Fruit fly (Drosophila melanogaster) whole organism, embryonic: Measurements from ENCODE around the gene Sry-alpha.

Experiments used
- Antp ChIP-seq: fragments of 200-800 bp; sonication (Bioruptor generic); optimal IDR thresholded peaks from 3 replicates; lab custom pipeline; 2016; ENCODE audit warnings: missing biosample characterization, missing genetic modification characterization
- Asciz ChIP-seq: fragments of 200-800 bp; sonication (Bioruptor generic); optimal IDR thresholded peaks from 2 replicates; lab custom pipeline; 2017; ENCODE audit warnings: missing biosample characterization, mild to moderate bottlenecking, missing genetic modification characterization, missing genetic modification reagents
- B-H1 ChIP-seq: fragments of 200-800 bp; sonication (Bioruptor generic); IDR thresholded peaks from 3 replicates; pipeline ENCODE4 v1.3.6; 2022; ENCODE audit warnings: missing biosample characterization, missing genetic modification characterization
- Blimp-1 ChIP-seq: fragments of 200-800 bp; sonication (Bioruptor generic); optimal IDR thresholded peaks from 3 replicates; lab custom pipeline; 2018; ENCODE audit warnings: missing biosample characterization, missing genetic modification characterization, mild to moderate bottlenecking, moderate library complexity, missing genetic modification reagents
- CG10979 ChIP-seq: fragments of 200-800 bp; sonication (Bioruptor generic); optimal IDR thresholded peaks from 2 replicates; lab custom pipeline; 2018; ENCODE audit warnings: missing biosample characterization, mild to moderate bottlenecking, missing genetic modification characterization, moderate library complexity
- CG11093 ChIP-seq: fragments of 200-800 bp; sonication (Bioruptor generic); IDR thresholded peaks from 3 replicates; pipeline ENCODE4 v1.3.6; 2022; ENCODE audit warnings: missing biosample characterization, missing genetic modification characterization
- CG11560 ChIP-seq: fragments of 200-800 bp; sonication (Bioruptor generic); IDR thresholded peaks from 3 replicates; pipeline ENCODE4 v1.3.6; 2022; ENCODE audit warnings: missing biosample characterization, missing genetic modification characterization
- CG13123 ChIP-seq: fragments of 200-800 bp; sonication (Bioruptor generic); optimal IDR thresholded peaks from 2 replicates; lab custom pipeline; 2016; ENCODE audit warnings: missing biosample characterization, missing genetic modification characterization
- CG13287 ChIP-seq: fragments of 200-800 bp; sonication (Bioruptor generic); IDR thresholded peaks from 2 replicates; pipeline ENCODE4 v1.3.6; 2022; ENCODE audit warnings: missing biosample characterization, missing genetic modification characterization; ENCODE audit not compliant: partially characterized antibody
- CG14860 ChIP-seq: fragments of 200-800 bp; sonication (Bioruptor generic); IDR thresholded peaks from 3 replicates; pipeline ENCODE4 v1.3.6; 2022; ENCODE audit warnings: missing biosample characterization, missing genetic modification characterization; ENCODE audit not compliant: partially characterized antibody
- CG1603 ChIP-seq: fragments of 200-800 bp; sonication (Bioruptor generic); optimal IDR thresholded peaks from 2 replicates; lab custom pipeline; 2019; ENCODE audit warnings: missing biosample characterization, mild to moderate bottlenecking, missing genetic modification characterization, moderate library complexity
- CG17328 ChIP-seq: fragments of 200-800 bp; sonication (Bioruptor generic); IDR thresholded peaks from 2 replicates; pipeline ENCODE4 v1.3.6; 2022; ENCODE audit warnings: missing biosample characterization, missing genetic modification characterization
- CG2120 ChIP-seq: fragments of 200-800 bp; sonication (Bioruptor generic); optimal IDR thresholded peaks from 3 replicates; lab custom pipeline; 2016; ENCODE audit warnings: missing biosample characterization, missing genetic modification characterization
- CG30020 ChIP-seq: fragments of 200-800 bp; optimal IDR thresholded peaks from 2 replicates; lab custom pipeline; 2019; ENCODE audit warnings: missing biosample characterization, mild to moderate bottlenecking, missing genetic modification characterization, moderate library complexity
- CG5245 ChIP-seq: fragments of 200-800 bp; sonication (Bioruptor generic); optimal IDR thresholded peaks from 3 replicates; lab custom pipeline; 2016; ENCODE audit warnings: missing biosample characterization, missing genetic modification characterization
- CG6175 ChIP-seq: fragments of 200-800 bp; sonication (Bioruptor generic); IDR thresholded peaks from 3 replicates; pipeline ENCODE4 v1.3.6; 2022; ENCODE audit warnings: missing biosample characterization, missing genetic modification characterization
- CG6689 ChIP-seq: fragments of 200-800 bp; sonication (Bioruptor generic); IDR thresholded peaks from 2 replicates; pipeline ENCODE4 v1.3.6; 2022; ENCODE audit warnings: missing biosample characterization, missing genetic modification characterization
- CG7987 ChIP-seq: fragments of 200-800 bp; sonication (Bioruptor generic); optimal IDR thresholded peaks from 2 replicates; lab custom pipeline; 2018; ENCODE audit warnings: missing biosample characterization, mild to moderate bottlenecking, missing genetic modification characterization, moderate library complexity
- CG8290 ChIP-seq, 3 experiments: fragments of 200-800 bp; sonication (Bioruptor generic); optimal IDR thresholded peaks; 2 replicates each; lab custom pipeline; 2016 to 2019; ENCODE audit warnings: missing biosample characterization in 3 of 3, missing genetic modification characterization in 3 of 3, mild to moderate bottlenecking in 2 of 3, moderate library complexity in 1 of 3
- CG8359 ChIP-seq: fragments of 200-800 bp; sonication (Bioruptor generic); optimal IDR thresholded peaks from 2 replicates; lab custom pipeline; 2017; ENCODE audit warnings: missing biosample characterization, mild to moderate bottlenecking, missing genetic modification characterization, borderline replicate concordance
- CG9609 ChIP-seq: fragments of 200-800 bp; sonication (Bioruptor generic); optimal IDR thresholded peaks from 3 replicates; lab custom pipeline; 2016; ENCODE audit warnings: missing biosample characterization, missing genetic modification characterization
- Drgx ChIP-seq: fragments of 200-800 bp; sonication (Bioruptor generic); IDR thresholded peaks from 2 replicates; pipeline ENCODE4 v1.3.6; 2022; ENCODE audit warnings: missing biosample characterization, missing genetic modification characterization
- E2f1 ChIP-seq: fragments of 200-800 bp; sonication (Bioruptor generic); IDR thresholded peaks from 2 replicates; pipeline ENCODE4 v1.3.6; 2022; ENCODE audit warnings: missing biosample characterization, missing genetic modification characterization
- E2f2 ChIP-seq: fragments of 200-800 bp; sonication (Bioruptor generic); IDR thresholded peaks from 2 replicates; pipeline ENCODE4 v1.3.6; 2022; ENCODE audit warnings: missing biosample characterization, missing genetic modification characterization
- Ets65A ChIP-seq: fragments of 200-800 bp; sonication (Bioruptor generic); peaks from one replicate; lab custom pipeline; 2016; ENCODE audit warnings: missing biosample characterization, missing genetic modification characterization
- Ets97D ChIP-seq: fragments of 200-800 bp; sonication (Bioruptor generic); optimal IDR thresholded peaks from 3 replicates; lab custom pipeline; 2016; ENCODE audit warnings: missing biosample characterization, missing genetic modification characterization
- Gsc ChIP-seq: fragments of 200-800 bp; sonication (Bioruptor generic); IDR thresholded peaks from 2 replicates; pipeline ENCODE4 v1.3.6; 2022; ENCODE audit warnings: missing biosample characterization, missing genetic modification characterization
- Gug ChIP-seq: fragments of 200-800 bp; sonication (Bioruptor generic); IDR thresholded peaks from 4 replicates; pipeline ENCODE4 v1.3.6; 2022; ENCODE audit warnings: missing biosample characterization, missing genetic modification characterization
- HLH4C ChIP-seq: fragments of 200-800 bp; sonication (Bioruptor generic); IDR thresholded peaks from 3 replicates; pipeline ENCODE4 v1.3.6; 2022; ENCODE audit warnings: missing biosample characterization, missing genetic modification characterization; ENCODE audit not compliant: partially characterized antibody
- HLH54F ChIP-seq: fragments of 200-800 bp; sonication (Bioruptor generic); optimal IDR thresholded peaks from 3 replicates; lab custom pipeline; 2016; ENCODE audit warnings: missing biosample characterization, missing genetic modification characterization
- Mad ChIP-seq: fragments of 200-800 bp; sonication (Bioruptor generic); optimal IDR thresholded peaks from 2 replicates; lab custom pipeline; 2016; ENCODE audit warnings: missing biosample characterization, missing genetic modification characterization
- NC2α ChIP-seq: fragments of 200-800 bp; sonication (Bioruptor generic); optimal IDR thresholded peaks from 2 replicates; lab custom pipeline; 2016; ENCODE audit warnings: missing biosample characterization, missing genetic modification characterization
- NfI ChIP-seq: fragments of 200-800 bp; sonication (Bioruptor generic); optimal IDR thresholded peaks from 3 replicates; lab custom pipeline; 2018; ENCODE audit warnings: missing biosample characterization, mild to moderate bottlenecking, missing genetic modification characterization, moderate library complexity
- Sox100B ChIP-seq: fragments of 200-800 bp; sonication (Bioruptor generic); optimal IDR thresholded peaks from 3 replicates; lab custom pipeline; 2018; ENCODE audit warnings: missing biosample characterization, mild to moderate bottlenecking, missing genetic modification characterization
- Ssrp ChIP-seq: fragments of 200-800 bp; sonication (Bioruptor generic); optimal IDR thresholded peaks from 2 replicates; lab custom pipeline; 2018; ENCODE audit warnings: missing biosample characterization, mild to moderate bottlenecking, missing genetic modification characterization, moderate library complexity
- Xbp1 ChIP-seq: fragments of 200-800 bp; sonication (Bioruptor generic); optimal IDR thresholded peaks from 3 replicates; lab custom pipeline; 2016; ENCODE audit warnings: missing biosample characterization, mild to moderate bottlenecking, missing genetic modification characterization
- bcd ChIP-seq: fragments of 200-800 bp; sonication (Bioruptor generic); optimal IDR thresholded peaks from 2 replicates; lab custom pipeline; 2017; ENCODE audit warnings: missing biosample characterization, mild to moderate bottlenecking, missing genetic modification characterization
- bsh ChIP-seq, 2 experiments: fragments of 200-800 bp; sonication (Bioruptor generic); optimal IDR thresholded peaks; 2 replicates each; lab custom pipeline; 2017 to 2018; ENCODE audit warnings: mild to moderate bottlenecking in 2 of 2, missing biosample characterization in 2 of 2, missing genetic modification characterization in 2 of 2, moderate library complexity in 1 of 2
- cas ChIP-seq: fragments of 200-800 bp; sonication (Bioruptor generic); IDR thresholded peaks from 2 replicates; pipeline ENCODE4 v1.3.6; 2022; ENCODE audit warnings: missing biosample characterization, missing genetic modification characterization
- chif ChIP-seq, 2 experiments: fragments of 200-800 bp; sonication (Bioruptor generic); optimal IDR thresholded peaks; 3 replicates each; lab custom pipeline; 2016; ENCODE audit warnings: missing biosample characterization in 2 of 2, missing genetic modification characterization in 2 of 2
- hb ChIP-seq: fragments of 200-800 bp; sonication (Bioruptor generic); IDR thresholded peaks from 3 replicates; pipeline ENCODE4 v1.3.6; 2022; ENCODE audit warnings: missing biosample characterization, missing genetic modification characterization; ENCODE audit not compliant: partially characterized antibody
- her ChIP-seq: fragments of 200-800 bp; sonication (Bioruptor generic); optimal IDR thresholded peaks from 2 replicates; lab custom pipeline; 2016; ENCODE audit warnings: missing biosample characterization, missing genetic modification characterization
- inv ChIP-seq: fragments of 200-800 bp; sonication (Bioruptor generic); IDR thresholded peaks from 2 replicates; pipeline ENCODE4 v1.3.6; 2022; ENCODE audit warnings: missing biosample characterization, missing genetic modification characterization; ENCODE audit not compliant: partially characterized antibody
- luna ChIP-seq: fragments of 200-800 bp; sonication (Bioruptor generic); optimal IDR thresholded peaks from 2 replicates; lab custom pipeline; 2016; ENCODE audit warnings: missing biosample characterization, missing genetic modification characterization
- nmo ChIP-seq: fragments of 200-800 bp; sonication (Bioruptor generic); optimal IDR thresholded peaks from 2 replicates; lab custom pipeline; 2018; ENCODE audit warnings: missing biosample characterization, mild to moderate bottlenecking, missing genetic modification characterization, moderate library complexity
- phol ChIP-seq: fragments of 200-800 bp; sonication (Bioruptor generic); optimal IDR thresholded peaks from 3 replicates; lab custom pipeline; 2018; ENCODE audit warnings: missing biosample characterization, mild to moderate bottlenecking, missing genetic modification characterization, moderate library complexity
- sens-2 ChIP-seq: fragments of 200-800 bp; sonication (Bioruptor generic); IDR thresholded peaks from 2 replicates; pipeline ENCODE4 v1.3.6; 2022; ENCODE audit warnings: missing biosample characterization, missing genetic modification characterization
- tgo ChIP-seq: fragments of 200-800 bp; sonication (Bioruptor generic); IDR thresholded peaks from 3 replicates; pipeline ENCODE4 v1.3.6; 2022; ENCODE audit warnings: missing biosample characterization, missing genetic modification characterization
- tna ChIP-seq: fragments of 200-800 bp; sonication (Bioruptor generic); IDR thresholded peaks from 2 replicates; pipeline ENCODE4 v1.3.6; 2022; ENCODE audit warnings: missing biosample characterization, missing genetic modification characterization; ENCODE audit not compliant: partially characterized antibody
- trem ChIP-seq: fragments of 200-800 bp; optimal IDR thresholded peaks from 3 replicates; lab custom pipeline; 2019; ENCODE audit warnings: missing biosample characterization, mild to moderate bottlenecking, missing genetic modification characterization, moderate library complexity

Gene Sry-alpha

DNA sequence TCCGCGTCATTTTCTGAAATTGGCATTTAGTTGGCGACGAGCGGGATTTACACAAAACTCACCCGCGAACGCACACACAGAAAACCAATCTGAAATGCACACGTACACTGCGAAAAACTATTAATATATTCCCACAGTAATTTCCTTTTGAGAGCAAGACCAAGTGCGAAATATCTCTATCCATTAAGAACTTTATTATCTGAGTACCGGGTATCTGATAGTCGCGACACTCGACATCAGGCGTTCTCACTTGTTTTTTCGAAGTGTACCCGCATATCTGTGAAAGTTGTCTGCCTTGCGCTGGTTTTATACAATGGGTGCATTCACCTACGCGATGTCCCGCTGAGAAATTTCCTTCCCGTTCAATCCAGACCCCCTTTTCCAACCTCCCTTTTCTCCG lies 36.6 kb downstream of the Sry-alpha start (continued):
- peak; percentile 13 for TF ChIP-seq Ssrp (tag; lab: Kevin White, UChicago)
- no peak for TF ChIP-seq Mad
- peak; percentile 51; the same call in 1 of the 3 replicates for TF ChIP-seq hb (GFP tag; lab: Robert Waterston, UW)
- 0 out of 2 replicates have a peak, but pooled peaks have one; percentile 25 for TF ChIP-seq CG6689 (GFP tag; lab: Robert Waterston, UW)
- TF ChIP-seq Gsc (GFP tag; lab: Robert Waterston, UW) = no peak
- no peak for TF ChIP-seq B-H1 (GFP tag; lab: Robert Waterston, UW)
- TF ChIP-seq Gug (GFP tag; lab: Robert Waterston, UW) = 0 out of 4 replicates have a peak, but pooled peaks have one; percentile 27
- no peak for TF ChIP-seq sens-2 (GFP tag; lab: Robert Waterston, UW)
- peak; percentile 34 for TF ChIP-seq CG10979 (tag; lab: Kevin White, UChicago)
- no peak for TF ChIP-seq CG13287 (GFP tag; lab: Robert Waterston, UW)
- TF ChIP-seq Drgx (GFP tag; lab: Robert Waterston, UW) = peak; percentile 59
- peak; percentile 23 for TF ChIP-seq Xbp1 (GFP tag; lab: Kevin White, UChicago)
- no peak for TF ChIP-seq HLH54F
- no peak for TF ChIP-seq CG13123
- 0 out of 3 replicates have a peak, but pooled peaks have one; percentile 35 for TF ChIP-seq CG14860
- no peak for TF ChIP-seq cas (GFP tag; lab: Robert Waterston, UW)
- TF ChIP-seq bcd = no peak
- no peak for TF ChIP-seq Sox100B (GFP tag; lab: Kevin White, UChicago)
- peak; percentile 17; the same call in 1 of the 2 replicates for TF ChIP-seq inv (GFP tag; lab: Robert Waterston, UW)
- no peak for TF ChIP-seq Asciz
- no peak for TF ChIP-seq CG11560
- TF ChIP-seq NC2α = no peak
- no peak for TF ChIP-seq NfI (GFP tag; lab: Kevin White, UChicago)
- TF ChIP-seq nmo (GFP tag; lab: Kevin White, UChicago) = peak; percentile 2
- peak; percentile 39 for TF ChIP-seq Antp (GFP tag; lab: Kevin White, UChicago)
- no peak for TF ChIP-seq her (GFP tag; lab: Kevin White, UChicago)
- TF ChIP-seq CG8359 (GFP tag; lab: Kevin White, UChicago) = no peak
- TF ChIP-seq CG5245 (GFP tag; lab: Kevin White, UChicago) = no peak
- peak; percentile 72 for TF ChIP-seq HLH4C (GFP tag; lab: Robert Waterston, UW)
- peak; percentile 50 for TF ChIP-seq Blimp-1
- TF ChIP-seq tna (GFP tag; lab: Robert Waterston, UW) = no peak
- peak; percentile 4 to 47 for TF ChIP-seq bsh (GFP tag; optimal IDR thresholded peaks at IDR 0.05; lab: Kevin White, UChicago)
- TF ChIP-seq phol (tag; lab: Kevin White, UChicago) = peak; percentile 39
- TF ChIP-seq CG7987 (GFP tag; lab: Kevin White, UChicago) = no peak
- TF ChIP-seq CG6175 (GFP tag; lab: Robert Waterston, UW) = no peak
- no peak for TF ChIP-seq CG30020 (tag; lab: Kevin White, UChicago)
- TF ChIP-seq, all 482 proteins: peak for 55

DNA sequence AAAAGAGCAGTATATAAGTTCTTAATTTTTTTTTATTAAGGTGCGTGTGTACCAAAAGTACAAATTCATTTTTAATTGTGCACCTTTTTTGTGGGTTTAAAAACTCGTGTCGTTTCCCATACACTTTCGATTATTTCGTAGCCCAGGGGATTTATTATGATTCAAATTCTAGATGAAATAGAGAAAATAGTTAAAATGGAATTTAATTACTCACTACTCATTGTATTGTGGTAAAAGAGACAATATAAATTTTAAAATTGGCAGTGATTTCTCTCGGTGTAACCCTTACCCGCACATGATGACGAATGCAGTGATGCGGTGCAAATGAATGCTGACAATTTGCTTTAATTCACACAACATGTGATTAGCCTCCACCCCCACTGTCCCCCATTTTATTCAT lies 43.7 kb downstream of the Sry-alpha start:
- TF ChIP-seq NfI (GFP tag; lab: Kevin White, UChicago) = no peak
- peak; percentile 8; the same call in 1 of the 2 replicates for TF ChIP-seq E2f2 (GFP tag; lab: Robert Waterston, UW)
- no peak for TF ChIP-seq Ets97D (GFP tag; lab: Kevin White, UChicago)
- TF ChIP-seq CG11093 (GFP tag; lab: Robert Waterston, UW) = no peak
- no peak for TF ChIP-seq trem (tag; lab: Kevin White, UChicago)
- no peak for TF ChIP-seq CG9609
- no peak for TF ChIP-seq CG8290 (GFP tag; optimal IDR thresholded peaks at IDR 0.05; lab: Kevin White, UChicago)
- peak in 1 of 2 experiments; percentile 4 for TF ChIP-seq CG8290 (tag; optimal IDR thresholded peaks at IDR 0.05; lab: Kevin White, UChicago)
- no peak for TF ChIP-seq CG17328 (GFP tag; lab: Robert Waterston, UW)
- TF ChIP-seq luna (GFP tag; lab: Kevin White, UChicago) = no peak
- TF ChIP-seq Ets65A (GFP tag; lab: Kevin White, UChicago) = peak; percentile 81
- TF ChIP-seq E2f1 (GFP tag; lab: Robert Waterston, UW) = no peak
- TF ChIP-seq CG10979 (tag; lab: Kevin White, UChicago) = peak; percentile 0
- 0 out of 3 replicates have a peak, but pooled peaks have one; percentile 16 for TF ChIP-seq tgo
- TF ChIP-seq chif (GFP tag; optimal IDR thresholded peaks at IDR 0.05; lab: Kevin White, UChicago) = no peak
- TF ChIP-seq Sox100B (GFP tag; lab: Kevin White, UChicago) = peak; percentile 2
- TF ChIP-seq CG1603 = peak; percentile 16
- peak; percentile 32 for TF ChIP-seq CG2120 (GFP tag; lab: Kevin White, UChicago)
